Worm (Caenorhabditis elegans): ENCODE results near the gene W03F8.6.

Gene W03F8.6

DNA sequence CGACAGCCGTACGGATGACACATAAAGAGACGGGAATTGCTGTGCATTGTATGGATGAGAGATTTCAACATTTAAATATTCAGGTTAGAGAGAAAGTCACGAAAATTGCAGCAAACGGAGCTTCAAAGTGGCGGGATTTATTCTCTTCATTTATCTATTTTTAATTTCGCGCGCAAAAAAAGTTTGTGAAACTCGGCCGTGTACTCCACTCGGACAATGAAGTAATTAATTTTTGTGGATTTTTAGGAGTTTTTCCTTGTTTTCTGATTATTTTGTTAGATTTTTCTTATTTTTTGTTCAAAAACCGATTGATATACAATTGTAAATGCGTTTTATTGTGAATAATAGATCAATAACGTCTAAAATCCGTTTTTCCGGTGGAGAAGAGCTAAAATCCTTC, 1.7 kb upstream of the W03F8.6 start:
- no peak for TF ChIP-seq mbf-1 (tag; optimal IDR thresholded peaks at IDR 0.05)
- peak; percentile 77 for TF ChIP-seq gmeb-1 (tag; optimal IDR thresholded peaks at IDR 0.05)
- TF ChIP-seq C34F6.9 (tag; optimal IDR thresholded peaks at IDR 0.05) = no peak
- TF ChIP-seq elt-1 (tag; optimal IDR thresholded peaks at IDR 0.05) = no peak
- TF ChIP-seq unc-62 (GFP tag; optimal IDR thresholded peaks at IDR 0.05) = no peak
- TF ChIP-seq mab-5 (tag; optimal IDR thresholded peaks at IDR 0.05) = no peak
- TF ChIP-seq dmd-4 (tag; optimal IDR thresholded peaks at IDR 0.05) = no peak
- peak in 1 of 2 experiments; percentile 53 for TF ChIP-seq lsy-2 (tag; optimal IDR thresholded peaks at IDR 0.05)
- TF ChIP-seq ztf-1 (GFP tag; conservative IDR thresholded peaks at IDR 0.05) = no peak
- peak; percentile 76 for TF ChIP-seq unc-55 (GFP tag; optimal IDR thresholded peaks at IDR 0.05)
- no peak for TF ChIP-seq lin-39 (tag; optimal IDR thresholded peaks at IDR 0.05)
- TF ChIP-seq nhr-12 (tag; optimal IDR thresholded peaks at IDR 0.05) = no peak

ce11 chrIV:5183755-5184166, 2.6 kb downstream of the W03F8.6 start, which contains the start of gene W03F8.4:
Gene W03F8.4, plus strand, starts transcription at chrIV:5184123.
- peak; percentile 72 for TF ChIP-seq Y55F3AM.14 (GFP tag; optimal IDR thresholded peaks at IDR 0.05)
- peak; percentile 88 for TF ChIP-seq mab-5 (tag; optimal IDR thresholded peaks at IDR 0.05)
- peak; percentile 45 for TF ChIP-seq dmd-4 (tag; optimal IDR thresholded peaks at IDR 0.05)
- TF ChIP-seq sma-3 (GFP tag; optimal IDR thresholded peaks at IDR 0.05) = peak; percentile 97
- TF ChIP-seq nhr-23 (tag; optimal IDR thresholded peaks at IDR 0.05) = no peak
- TF ChIP-seq ZK546.5 (tag; optimal IDR thresholded peaks at IDR 0.05) = peak; percentile 60
- TF ChIP-seq R02D3.7 (tag; optimal IDR thresholded peaks at IDR 0.05) = peak; percentile 76
- TF ChIP-seq lin-13 (GFP tag; optimal IDR thresholded peaks at IDR 0.05) = peak; percentile 91
- peak; percentile 96 for TF ChIP-seq sma-9 (GFP tag; optimal IDR thresholded peaks at IDR 0.05)
- TF ChIP-seq sma-9 (tag; optimal IDR thresholded peaks at IDR 0.05) = no peak
- TF ChIP-seq unc-62 (GFP tag; optimal IDR thresholded peaks at IDR 0.05) = no peak
- TF ChIP-seq mdl-1 (tag; optimal IDR thresholded peaks at IDR 0.05) = peak; percentile 3 to 15
- TF ChIP-seq snpc-4 (tag; optimal IDR thresholded peaks at IDR 0.05) = peak; percentile 86
- peak; percentile 92 for TF ChIP-seq nhr-129 (tag; optimal IDR thresholded peaks at IDR 0.05)
- no peak for TF ChIP-seq nhr-11 (tag; optimal IDR thresholded peaks at IDR 0.05)
- TF ChIP-seq nhr-77 (tag; optimal IDR thresholded peaks at IDR 0.05) = peak; percentile 60
- peak; percentile 51 for TF ChIP-seq nhr-12 (tag; optimal IDR thresholded peaks at IDR 0.05)
- peak; percentile 39 for TF ChIP-seq nhr-237 (tag; optimal IDR thresholded peaks at IDR 0.05)
- peak; percentile 95 for TF ChIP-seq nhr-21 (tag; optimal IDR thresholded peaks at IDR 0.05)
- peak; percentile 96 for TF ChIP-seq nhr-25 (tag; optimal IDR thresholded peaks at IDR 0.05)
- TF ChIP-seq C34F6.9 (tag; optimal IDR thresholded peaks at IDR 0.05) = peak; percentile 94
- no peak for TF ChIP-seq ztf-11 (tag; optimal IDR thresholded peaks at IDR 0.05)
- TF ChIP-seq gmeb-1 (tag; optimal IDR thresholded peaks at IDR 0.05) = peak; percentile 99
- TF ChIP-seq peb-1 (tag; optimal IDR thresholded peaks at IDR 0.05) = no peak
- peak; percentile 95 for TF ChIP-seq crh-2 (tag; optimal IDR thresholded peaks at IDR 0.05)
- peak; percentile 40 for TF ChIP-seq zag-1 (tag; optimal IDR thresholded peaks at IDR 0.05)
- TF ChIP-seq fos-1 (tag; optimal IDR thresholded peaks at IDR 0.05) = peak; percentile 82
- TF ChIP-seq blmp-1 (tag; optimal IDR thresholded peaks at IDR 0.05; ENCODE audit: insufficient read depth) = peak; percentile 100
- no peak for TF ChIP-seq aly-2 (tag; optimal IDR thresholded peaks at IDR 0.05)
- no peak for TF ChIP-seq unc-39 (tag; optimal IDR thresholded peaks at IDR 0.05)
- no peak for TF ChIP-seq elt-3 (tag; optimal IDR thresholded peaks at IDR 0.05)
- TF ChIP-seq nhr-6 (tag; optimal IDR thresholded peaks at IDR 0.05) = peak; percentile 89
- peak; percentile 63 for TF ChIP-seq ceh-82 (tag; optimal IDR thresholded peaks at IDR 0.05)
- peak; percentile 95 for TF ChIP-seq lin-11 (tag; optimal IDR thresholded peaks at IDR 0.05)
- peak; percentile 59 for TF ChIP-seq skn-1 (tag; optimal IDR thresholded peaks at IDR 0.05)
- no peak for TF ChIP-seq lin-39 (tag; optimal IDR thresholded peaks at IDR 0.05)
- peak; percentile 92 to 96 for TF ChIP-seq lsy-2 (tag; optimal IDR thresholded peaks at IDR 0.05)
- TF ChIP-seq nhr-10 (tag; optimal IDR thresholded peaks at IDR 0.05) = peak; percentile 57
- no peak for TF ChIP-seq mbf-1 (tag; optimal IDR thresholded peaks at IDR 0.05)
- TF ChIP-seq ztf-4 (tag; optimal IDR thresholded peaks at IDR 0.05) = peak; percentile 90
- no peak for TF ChIP-seq ama-1 (optimal IDR thresholded peaks at IDR 0.05)
- no peak for TF ChIP-seq elt-1 (tag; optimal IDR thresholded peaks at IDR 0.05)
- TF ChIP-seq F13H6.1 (tag; optimal IDR thresholded peaks at IDR 0.05) = peak; percentile 93
- no peak for TF ChIP-seq alr-1 (tag; optimal IDR thresholded peaks at IDR 0.05)
- TF ChIP-seq egl-27 (tag; optimal IDR thresholded peaks at IDR 0.05) = peak; percentile 68
- TF ChIP-seq sem-4 (tag; optimal IDR thresholded peaks at IDR 0.05) = peak; percentile 94
- TF ChIP-seq ztf-1 (GFP tag; conservative IDR thresholded peaks at IDR 0.05) = no peak
- TF ChIP-seq ceh-16 (tag; optimal IDR thresholded peaks at IDR 0.05) = peak; percentile 82
- TF ChIP-seq unc-55 (GFP tag; optimal IDR thresholded peaks at IDR 0.05) = peak; percentile 90

Measured in whole organism, L2 larva.